Fruit fly (Drosophila melanogaster): ENCODE results near the gene dor.

dm6 chrX:1668688-1669087 lies 3.8 kb downstream of the dor start, which contains the start of gene Mur2B:
- no peak for TF ChIP-seq pan (optimal IDR thresholded peaks at IDR 0.05)
- TF ChIP-seq psq (optimal IDR thresholded peaks at IDR 0.05): no peak

Measured in whole organism.